Worm (Caenorhabditis elegans) whole organism, L2 larva: ENCODE results near the gene sand-1.

Source experiments
- C34F6.9 ChIP-seq: fragments of 150-350 bp; optimal IDR thresholded peaks from 2 replicates; lab custom pipeline; 2014; ENCODE audit warnings: missing biosample characterization, missing genetic modification characterization
- F13H6.1 ChIP-seq: sonication (generic microtip); optimal IDR thresholded peaks from 2 replicates; lab custom pipeline; 2016; ENCODE audit warnings: missing genetic modification characterization, missing compliant biosample characterization
- Y55F3AM.14 ChIP-seq: fragments of 200-800 bp; sonication (Bioruptor generic); optimal IDR thresholded peaks from 2 replicates; lab custom pipeline; 2018; ENCODE audit warnings: mild to moderate bottlenecking, missing genetic modification characterization, missing compliant biosample characterization
- ZK546.5 ChIP-seq: sonication (generic microtip); optimal IDR thresholded peaks from 2 replicates; lab custom pipeline; 2017; ENCODE audit warnings: missing biosample characterization, missing genetic modification characterization
- alr-1 ChIP-seq: fragments of 150-350 bp; optimal IDR thresholded peaks from 2 replicates; lab custom pipeline; 2014; ENCODE audit warnings: missing biosample characterization, missing genetic modification characterization
- blmp-1 ChIP-seq: sonication (generic microtip); optimal IDR thresholded peaks from 2 replicates; lab custom pipeline; 2017; ENCODE audit warnings: missing genetic modification characterization, mild to moderate bottlenecking, missing compliant biosample characterization, antibody characterized with exemption, moderate library complexity; ENCODE audit not compliant: insufficient read depth
- ceh-16 ChIP-seq: fragments of 150-350 bp; optimal IDR thresholded peaks from 2 replicates; lab custom pipeline; 2014; ENCODE audit warnings: missing biosample characterization, missing genetic modification characterization
- ceh-82 ChIP-seq: fragments of 150-350 bp; optimal IDR thresholded peaks from 2 replicates; lab custom pipeline; 2014; ENCODE audit warnings: missing biosample characterization, missing genetic modification characterization
- crh-2 ChIP-seq: sonication (generic microtip); optimal IDR thresholded peaks from 2 replicates; lab custom pipeline; 2017; ENCODE audit warnings: missing biosample characterization, missing genetic modification characterization
- dmd-4 ChIP-seq: sonication (generic microtip); optimal IDR thresholded peaks from 2 replicates; lab custom pipeline; 2017; ENCODE audit warnings: missing biosample characterization, missing genetic modification characterization
- egl-27 ChIP-seq: sonication (generic microtip); optimal IDR thresholded peaks from 3 replicates; lab custom pipeline; 2017; ENCODE audit warnings: missing biosample characterization, missing genetic modification reagents, missing genetic modification characterization
- fos-1 ChIP-seq: fragments of 150-350 bp; optimal IDR thresholded peaks from 2 replicates; lab custom pipeline; 2014; ENCODE audit warnings: missing biosample characterization, missing genetic modification characterization
- gmeb-1 ChIP-seq: fragments of 150-350 bp; optimal IDR thresholded peaks from 2 replicates; lab custom pipeline; 2014; ENCODE audit warnings: missing biosample characterization, missing genetic modification characterization
- lin-11 ChIP-seq: fragments of 150-350 bp; sonication (generic microtip); optimal IDR thresholded peaks from 2 replicates; lab custom pipeline; 2014; ENCODE audit warnings: missing biosample characterization, missing genetic modification characterization, inconsistent platforms, mixed read lengths
- lin-13 ChIP-seq: fragments of 150-350 bp; optimal IDR thresholded peaks from 2 replicates; lab custom pipeline; 2014; ENCODE audit warnings: missing biosample characterization, missing genetic modification reagents, missing genetic modification characterization
- lsy-2 ChIP-seq, 2 experiments: fragments of 150-350 bp in 1 of 2; sonication (generic microtip) in 1 of 2; optimal IDR thresholded peaks; 2 replicates each; lab custom pipeline; 2014 to 2017; ENCODE audit warnings: missing biosample characterization in 2 of 2, missing genetic modification characterization in 2 of 2
- mab-5 ChIP-seq: fragments of 150-350 bp; optimal IDR thresholded peaks from 2 replicates; lab custom pipeline; 2014; ENCODE audit warnings: missing biosample characterization, missing genetic modification characterization
- mdl-1 ChIP-seq, 2 experiments: fragments of 150-350 bp in 1 of 2; sonication (generic microtip) in 1 of 2; optimal IDR thresholded peaks; 2 replicates each; lab custom pipeline; 2017; ENCODE audit warnings: missing biosample characterization in 2 of 2, missing genetic modification characterization in 2 of 2
- nhr-10 ChIP-seq: sonication (generic microtip); optimal IDR thresholded peaks from 2 replicates; lab custom pipeline; 2017; ENCODE audit warnings: missing biosample characterization, missing genetic modification characterization
- nhr-12 ChIP-seq: fragments of 150-350 bp; optimal IDR thresholded peaks from 2 replicates; lab custom pipeline; 2014; ENCODE audit warnings: missing biosample characterization, missing genetic modification characterization
- nhr-21 ChIP-seq: fragments of 150-350 bp; optimal IDR thresholded peaks from 2 replicates; lab custom pipeline; 2014; ENCODE audit warnings: missing biosample characterization, missing genetic modification characterization
- nhr-237 ChIP-seq: fragments of 150-350 bp; optimal IDR thresholded peaks from 2 replicates; lab custom pipeline; 2014; ENCODE audit warnings: missing biosample characterization, missing genetic modification characterization
- nhr-25 ChIP-seq: fragments of 150-350 bp; sonication (generic microtip); optimal IDR thresholded peaks from 3 replicates; lab custom pipeline; 2014; ENCODE audit warnings: missing biosample characterization, missing genetic modification characterization
- nhr-6 ChIP-seq: fragments of 150-350 bp; optimal IDR thresholded peaks from 2 replicates; lab custom pipeline; 2014; ENCODE audit warnings: missing biosample characterization, missing genetic modification characterization
- nhr-77 ChIP-seq: fragments of 150-350 bp; optimal IDR thresholded peaks from 2 replicates; lab custom pipeline; 2014; ENCODE audit warnings: missing biosample characterization, missing genetic modification characterization
- peb-1 ChIP-seq: fragments of 150-350 bp; optimal IDR thresholded peaks from 2 replicates; lab custom pipeline; 2014; ENCODE audit warnings: missing biosample characterization, missing genetic modification characterization
- sma-3 ChIP-seq: sonication (generic microtip); optimal IDR thresholded peaks from 2 replicates; lab custom pipeline; 2016; ENCODE audit warnings: missing genetic modification reagents, missing genetic modification characterization, missing compliant biosample characterization
- sma-9 ChIP-seq, 2 experiments: fragments of 150-350 bp in 1 of 2; sonication (generic microtip) in 1 of 2; optimal IDR thresholded peaks; 2 replicates each; lab custom pipeline; 2014 to 2016; ENCODE audit warnings: missing genetic modification characterization in 2 of 2, mild to moderate bottlenecking in 1 of 2, missing biosample characterization in 1 of 2, missing compliant biosample characterization in 1 of 2, missing genetic modification reagents in 1 of 2, moderate library complexity in 1 of 2
- unc-39 ChIP-seq: fragments of 150-350 bp; optimal IDR thresholded peaks from 2 replicates; lab custom pipeline; 2014; ENCODE audit warnings: missing biosample characterization, missing genetic modification characterization
- unc-55 ChIP-seq: fragments of 150-350 bp; sonication (generic microtip); optimal IDR thresholded peaks from 3 replicates; lab custom pipeline; 2014; ENCODE audit warnings: missing biosample characterization, missing genetic modification reagents, missing genetic modification characterization
- zag-1 ChIP-seq: fragments of 150-350 bp; optimal IDR thresholded peaks from 2 replicates; lab custom pipeline; 2014; ENCODE audit warnings: missing biosample characterization, missing genetic modification characterization
- ztf-1 ChIP-seq: fragments of 200-800 bp; sonication (Bioruptor generic); conservative IDR thresholded peaks from 2 replicates; pipeline ENCODE4 v1.3.6; 2022; ENCODE audit warnings: missing genetic modification characterization, missing compliant biosample characterization
- ztf-11 ChIP-seq: sonication (generic microtip); optimal IDR thresholded peaks from 2 replicates; lab custom pipeline; 2017; ENCODE audit warnings: missing biosample characterization, missing genetic modification characterization

Gene sand-1

ce11 chrIV:5332178-5332577, 34.5 kb upstream of the sand-1 start, which contains the start of gene Y4C6B.3:
Gene Y4C6B.3, plus strand, starts transcription at chrIV:5332478.
- TF ChIP-seq ztf-11, result no peak

- TF ChIP-seq egl-27 (tag; lab: Kevin White, UChicago) (no peak), nhr-237 (tag; lab: Kevin White, UChicago) (no peak), unc-39 (tag; lab: Kevin White, UChicago) (no peak), sma-3 (GFP tag; lab: Kevin White, UChicago) (peak; percentile 4), nhr-25 (tag; lab: Kevin White, UChicago) (peak; percentile 1), blmp-1 (peak; percentile 59), nhr-21 (peak; percentile 33)
Measured at ce11 chrIV:5333484-5333883, 33.2 kb upstream of the sand-1 start.

DNA sequence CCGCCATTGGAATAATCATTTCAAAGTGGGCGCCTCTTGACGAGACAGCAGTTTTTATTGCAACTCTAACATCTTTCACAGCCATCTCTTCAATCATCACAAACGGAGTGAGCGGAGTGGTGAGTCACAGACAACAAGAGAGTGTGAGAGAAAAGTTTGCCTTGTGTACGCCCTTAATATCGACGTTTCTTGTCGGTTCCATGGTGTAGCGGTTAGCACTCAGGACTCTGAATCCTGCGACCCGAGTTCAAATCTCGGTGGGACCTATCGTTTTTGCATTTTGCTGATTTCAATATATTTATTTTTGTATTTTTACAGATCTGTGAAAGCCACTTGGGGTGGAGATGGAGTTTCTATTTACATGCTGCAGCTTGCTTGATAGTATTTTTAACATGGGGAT, 32.1 kb upstream of the sand-1 start:
- TF ChIP-seq zag-1 (no peak), unc-39 (tag; lab: Kevin White, UChicago) (no peak), lsy-2 (tag; optimal IDR thresholded peaks at IDR 0.05; lab: Kevin White, UChicago) (peak; percentile 39 to 61), sma-3 (GFP tag; lab: Kevin White, UChicago) (peak; percentile 38), nhr-25 (tag; lab: Kevin White, UChicago) (peak; percentile 26), ceh-16 (tag; lab: Kevin White, UChicago) (no peak), peb-1 (tag; lab: Kevin White, UChicago) (no peak), lin-13 (GFP tag; lab: Kevin White, UChicago) (peak; percentile 44), ZK546.5 (tag; lab: Kevin White, UChicago) (no peak), sma-9 (GFP tag; optimal IDR thresholded peaks at IDR 0.05; lab: Kevin White, UChicago) (peak; percentile 58), sma-9 (tag; optimal IDR thresholded peaks at IDR 0.05; lab: Kevin White, UChicago) (no peak), ztf-1 (GFP tag; lab: Robert Waterston, UW) (no peak), nhr-10 (no peak), Y55F3AM.14 (GFP tag; lab: Kevin White, UChicago) (peak; percentile 19), mdl-1 (tag; optimal IDR thresholded peaks at IDR 0.05; lab: Kevin White, UChicago) (no peak), alr-1 (tag; lab: Kevin White, UChicago) (no peak), fos-1 (tag; lab: Kevin White, UChicago) (peak; percentile 55), nhr-77 (tag; lab: Kevin White, UChicago) (no peak), ztf-11 (no peak), unc-55 (GFP tag; lab: Kevin White, UChicago) (peak; percentile 53), nhr-21 (peak; percentile 11), nhr-6 (tag; lab: Kevin White, UChicago) (no peak), crh-2 (tag; lab: Kevin White, UChicago) (peak; percentile 69), mab-5 (tag; lab: Kevin White, UChicago) (peak; percentile 27), C34F6.9 (tag; lab: Kevin White, UChicago) (peak; percentile 48), F13H6.1 (tag; lab: Kevin White, UChicago) (peak; percentile 32), gmeb-1 (tag; lab: Kevin White, UChicago) (peak; percentile 37), dmd-4 (tag; lab: Kevin White, UChicago) (no peak)

ce11 chrIV:5337649-5338048, 29.0 kb upstream of the sand-1 start:
- peak; percentile 3 for TF ChIP-seq blmp-1
- TF ChIP-seq nhr-6 (tag; lab: Kevin White, UChicago), result no peak
- TF ChIP-seq ceh-82, result no peak
- no peak for TF ChIP-seq nhr-12 (tag; lab: Kevin White, UChicago)
- peak; percentile 4 for TF ChIP-seq nhr-25 (tag; lab: Kevin White, UChicago)
- TF ChIP-seq sma-3 (GFP tag; lab: Kevin White, UChicago), result peak; percentile 18
- TF ChIP-seq sma-9 (GFP tag; optimal IDR thresholded peaks at IDR 0.05; lab: Kevin White, UChicago), result peak; percentile 8
- TF ChIP-seq sma-9 (tag; optimal IDR thresholded peaks at IDR 0.05; lab: Kevin White, UChicago), result no peak
- TF ChIP-seq crh-2 (tag; lab: Kevin White, UChicago), result peak; percentile 4

ce11 chrIV:5339255-5339654, 27.4 kb upstream of the sand-1 start, which contains the start of gene Y4C6B.2:
Gene Y4C6B.2, plus strand, starts transcription at chrIV:5339574.
- TF ChIP-seq lin-11 (tag; lab: Kevin White, UChicago), result no peak
- no peak for TF ChIP-seq crh-2 (tag; lab: Kevin White, UChicago)
- no peak for TF ChIP-seq peb-1 (tag; lab: Kevin White, UChicago)
- no peak for TF ChIP-seq mab-5 (tag; lab: Kevin White, UChicago)
- TF ChIP-seq fos-1 (tag; lab: Kevin White, UChicago), result no peak
